Fruit fly (Drosophila melanogaster) whole organism, embryonic: ENCODE results near the gene CG7906.
A peak's percentile ranks its signal among the peaks of the same experiment; 100 is the strongest.

Experiments used
- Awh ChIP-seq: fragments of 200-800 bp; sonication (Bioruptor generic); IDR thresholded peaks from 2 replicates; pipeline ENCODE4, ENCODE4 v1.3.6; 2022; ENCODE audit warnings: missing biosample characterization, missing genetic modification characterization
- CG10431 ChIP-seq: fragments of 200-800 bp; sonication (Bioruptor generic); optimal IDR thresholded peaks from 3 replicates; lab custom pipeline; 2018; ENCODE audit warnings: missing biosample characterization, mild to moderate bottlenecking, missing genetic modification characterization
- CG1529 ChIP-seq: fragments of 200-800 bp; sonication (Bioruptor generic); optimal IDR thresholded peaks from 3 replicates; lab custom pipeline; 2018; ENCODE audit warnings: missing biosample characterization, missing genetic modification characterization
- CG15479 ChIP-seq: fragments of 200-800 bp; sonication (Bioruptor generic); optimal IDR thresholded peaks from 3 replicates; lab custom pipeline; 2019; ENCODE audit warnings: missing biosample characterization, mild to moderate bottlenecking, missing genetic modification characterization, moderate library complexity
- CG17385 ChIP-seq: fragments of 200-800 bp; sonication (Bioruptor generic); optimal IDR thresholded peaks from 3 replicates; lab custom pipeline; 2018; ENCODE audit warnings: missing biosample characterization, mild to moderate bottlenecking, missing genetic modification characterization
- CG18619 ChIP-seq: fragments of 200-800 bp; sonication (Bioruptor generic); optimal IDR thresholded peaks from 3 replicates; lab custom pipeline; 2017; ENCODE audit warnings: missing biosample characterization, mild to moderate bottlenecking, missing genetic modification characterization
- CG2199 ChIP-seq: fragments of 200-800 bp; sonication (Bioruptor generic); IDR thresholded peaks from 3 replicates; pipeline ENCODE4 v1.3.6; 2022; ENCODE audit warnings: missing biosample characterization, missing genetic modification characterization
- CG30403 ChIP-seq: fragments of 200-800 bp; sonication (Bioruptor generic); optimal IDR thresholded peaks from 3 replicates; lab custom pipeline; 2016; ENCODE audit warnings: missing biosample characterization, missing genetic modification characterization
- CG31224 ChIP-seq: fragments of 200-800 bp; sonication (Bioruptor generic); IDR thresholded peaks from 2 replicates; pipeline ENCODE4 v1.3.6; 2022; ENCODE audit warnings: missing biosample characterization, missing genetic modification characterization
- CG32532 ChIP-seq: fragments of 200-800 bp; sonication (Bioruptor generic); IDR thresholded peaks from 2 replicates; pipeline ENCODE4 v1.3.6; 2022; ENCODE audit warnings: missing biosample characterization, missing genetic modification characterization
- CG32772 ChIP-seq: fragments of 200-800 bp; sonication (Bioruptor generic); IDR thresholded peaks from 2 replicates; pipeline ENCODE4 v1.3.6; 2022; ENCODE audit warnings: missing biosample characterization, missing genetic modification characterization
- CG6654 ChIP-seq: fragments of 200-800 bp; sonication (Bioruptor generic); optimal IDR thresholded peaks from 2 replicates; lab custom pipeline; 2017; ENCODE audit warnings: missing biosample characterization, mild to moderate bottlenecking, missing genetic modification characterization
- CG6813 ChIP-seq: fragments of 200-800 bp; sonication (Bioruptor generic); optimal IDR thresholded peaks from 2 replicates; lab custom pipeline; 2017; ENCODE audit warnings: missing biosample characterization, missing genetic modification characterization, mild to moderate bottlenecking, moderate library complexity, missing genetic modification reagents
- Dfd ChIP-seq, 2 experiments: fragments of >200 bp; optimal IDR thresholded peaks; 2 replicates each; lab custom pipeline; 2017; ENCODE audit warnings: missing biosample characterization in 2 of 2, missing genetic modification characterization in 2 of 2
- Doc2 ChIP-seq: fragments of 200-800 bp; sonication (Bioruptor generic); IDR thresholded peaks from 2 replicates; pipeline ENCODE4 v1.3.6; 2022; ENCODE audit warnings: missing biosample characterization, missing genetic modification characterization
- Kr ChIP-seq: fragments of 200-800 bp; sonication (Bioruptor generic); optimal IDR thresholded peaks from 2 replicates; lab custom pipeline; 2017; ENCODE audit warnings: missing biosample characterization, mild to moderate bottlenecking, missing genetic modification characterization
- NK7.1 ChIP-seq: fragments of 200-800 bp; sonication (Bioruptor generic); optimal IDR thresholded peaks from 3 replicates; lab custom pipeline; 2016; ENCODE audit warnings: missing biosample characterization, missing genetic modification characterization
- Neu2 ChIP-seq: fragments of 200-800 bp; sonication (Bioruptor generic); optimal IDR thresholded peaks from 3 replicates; lab custom pipeline; 2016; ENCODE audit warnings: missing biosample characterization, missing genetic modification characterization, borderline replicate concordance
- Nf-YB ChIP-seq: fragments of 200-800 bp; sonication (Bioruptor generic); optimal IDR thresholded peaks from 3 replicates; lab custom pipeline; 2019; ENCODE audit warnings: missing biosample characterization, mild to moderate bottlenecking, missing genetic modification characterization, moderate library complexity
- NfI ChIP-seq: fragments of 200-800 bp; sonication (Bioruptor generic); optimal IDR thresholded peaks from 3 replicates; lab custom pipeline; 2018; ENCODE audit warnings: missing biosample characterization, mild to moderate bottlenecking, missing genetic modification characterization, moderate library complexity
- Pdp1 ChIP-seq, 2 experiments: fragments of 200-800 bp; sonication (Bioruptor generic); optimal IDR thresholded peaks; 3 replicates each; lab custom pipeline; 2016; ENCODE audit warnings: missing biosample characterization in 2 of 2, missing genetic modification characterization in 2 of 2, mild to moderate bottlenecking in 1 of 2, moderate library complexity in 1 of 2
- Tbp ChIP-seq: fragments of >200 bp; optimal IDR thresholded peaks from 2 replicates; lab custom pipeline; 2018; ENCODE audit warnings: missing biosample characterization, missing genetic modification characterization
- abd-A ChIP-seq: fragments of 200-800 bp; sonication (Bioruptor generic); optimal IDR thresholded peaks from 3 replicates; lab custom pipeline; 2019; ENCODE audit warnings: missing biosample characterization, mild to moderate bottlenecking, missing genetic modification characterization, moderate library complexity
- bowl ChIP-seq: fragments of 200-800 bp; sonication (Bioruptor generic); IDR thresholded peaks from 2 replicates; pipeline ENCODE4 v1.3.6; 2022; ENCODE audit warnings: missing biosample characterization, missing genetic modification characterization
- cg ChIP-seq: fragments of 200-800 bp; sonication (Bioruptor generic); optimal IDR thresholded peaks from 3 replicates; lab custom pipeline; 2019; ENCODE audit warnings: missing biosample characterization, mild to moderate bottlenecking, missing genetic modification characterization, moderate library complexity
- crol ChIP-seq: fragments of 200-800 bp; sonication (Bioruptor generic); IDR thresholded peaks from 2 replicates; pipeline ENCODE4 v1.3.6; 2022; ENCODE audit warnings: missing biosample characterization, missing genetic modification characterization
- dm ChIP-seq: fragments of 200-800 bp; sonication (Bioruptor generic); optimal IDR thresholded peaks from 3 replicates; lab custom pipeline; 2016; ENCODE audit warnings: missing biosample characterization, missing genetic modification characterization
- gcm ChIP-seq: fragments of 200-800 bp; sonication (Bioruptor generic); optimal IDR thresholded peaks from 2 replicates; lab custom pipeline; 2019; ENCODE audit warnings: missing biosample characterization, mild to moderate bottlenecking, missing genetic modification characterization, moderate library complexity
- grn ChIP-seq: fragments of 200-800 bp; sonication (Bioruptor generic); optimal IDR thresholded peaks from 3 replicates; lab custom pipeline; 2017; ENCODE audit warnings: missing biosample characterization, missing genetic modification characterization
- hth ChIP-seq: fragments of >200 bp; optimal IDR thresholded peaks from 2 replicates; lab custom pipeline; 2017; ENCODE audit warnings: inconsistent platforms
- kni ChIP-seq: fragments of 200-800 bp; sonication (Bioruptor generic); optimal IDR thresholded peaks from 3 replicates; lab custom pipeline; 2017; ENCODE audit warnings: mild to moderate bottlenecking, missing biosample characterization, missing genetic modification reagents, missing genetic modification characterization
- lmd ChIP-seq: fragments of 200-800 bp; sonication (Bioruptor generic); IDR thresholded peaks from 2 replicates; pipeline ENCODE4 v1.3.6; 2022; ENCODE audit warnings: missing biosample characterization, missing genetic modification characterization
- pros ChIP-seq: fragments of 200-800 bp; sonication (Bioruptor generic); optimal IDR thresholded peaks from 3 replicates; lab custom pipeline; 2019; ENCODE audit warnings: missing biosample characterization, mild to moderate bottlenecking, missing genetic modification characterization, moderate library complexity
- sd ChIP-seq: fragments of 200-800 bp; sonication (Bioruptor generic); optimal IDR thresholded peaks from 3 replicates; lab custom pipeline; 2018; ENCODE audit warnings: missing biosample characterization, mild to moderate bottlenecking, missing genetic modification characterization, moderate library complexity
- sqz ChIP-seq: fragments of 200-800 bp; sonication (Bioruptor generic); optimal IDR thresholded peaks from 3 replicates; lab custom pipeline; 2018; ENCODE audit warnings: missing biosample characterization, mild to moderate bottlenecking, missing genetic modification characterization
- vfl ChIP-seq: fragments of 200-800 bp; sonication (Bioruptor generic); optimal IDR thresholded peaks from 2 replicates; lab custom pipeline; 2016; ENCODE audit warnings: missing biosample characterization, missing genetic modification characterization
- yki ChIP-seq: fragments of >200 bp; optimal IDR thresholded peaks from 3 replicates; lab custom pipeline; 2018
- zen ChIP-seq: fragments of 200-800 bp; sonication (Bioruptor generic); optimal IDR thresholded peaks from 3 replicates; lab custom pipeline; 2018; ENCODE audit warnings: missing biosample characterization, mild to moderate bottlenecking, missing genetic modification characterization, moderate library complexity
- zfh1 ChIP-seq: fragments of 200-800 bp; sonication (Bioruptor generic); IDR thresholded peaks from 3 replicates; pipeline ENCODE4 v1.3.6; 2022; ENCODE audit warnings: missing biosample characterization, missing genetic modification characterization

CG7906 gene

DNA sequence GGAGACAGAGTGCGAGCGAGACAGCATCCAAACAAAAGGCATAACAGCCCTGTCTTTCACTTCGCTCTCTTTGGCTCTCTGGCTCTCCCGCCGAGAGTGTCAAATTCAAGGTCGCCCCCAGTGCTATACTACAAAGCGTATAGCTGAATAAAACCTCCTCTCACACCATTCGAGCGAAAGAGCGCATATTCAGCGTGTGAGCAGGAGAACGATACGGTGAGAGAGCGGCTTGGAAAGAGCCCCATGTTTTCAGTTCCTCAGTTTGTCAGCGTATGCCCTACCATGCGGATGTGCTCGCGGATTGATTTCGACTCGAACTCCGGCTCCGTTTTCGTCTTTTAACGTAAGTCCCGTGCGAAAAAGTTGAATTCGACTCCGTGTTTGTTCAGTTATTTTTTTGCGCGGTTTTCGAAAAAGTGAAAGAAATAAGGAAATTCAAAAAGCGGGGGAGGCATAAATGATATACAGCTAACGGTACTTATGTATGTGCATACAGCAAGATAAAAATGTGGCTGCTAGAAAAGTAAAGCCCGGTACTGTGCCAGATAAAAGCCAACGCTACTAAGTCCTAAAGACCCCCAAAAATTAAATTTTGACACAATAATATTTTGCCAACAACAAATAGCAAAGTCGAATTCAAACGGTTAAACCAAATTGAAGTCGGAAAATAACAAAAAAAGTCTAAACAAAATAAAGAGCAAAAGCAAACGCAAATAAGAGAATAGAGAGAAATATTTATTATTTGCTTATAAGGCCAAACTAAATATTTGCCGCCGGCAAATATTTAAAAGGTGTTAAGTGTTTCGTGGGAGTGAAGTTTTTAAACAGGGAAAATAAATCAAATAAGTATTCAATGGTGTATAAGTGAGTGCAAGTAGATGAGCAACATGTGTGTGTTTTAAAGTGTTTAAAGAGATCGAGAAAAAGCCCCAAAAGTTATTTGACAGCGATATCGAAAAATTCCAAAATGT is 37.9 kb downstream of the CG7906 start, which contains the start of gene fz (continued):
- TF ChIP-seq Neu2 (GFP tag; lab: Kevin White, UChicago) (no peak), lmd (GFP tag; lab: Robert Waterston, UW) (no peak), yki (peak; percentile 100), kni (GFP tag; lab: Kevin White, UChicago) (peak; percentile 15), Tbp (GFP tag; lab: Kevin White, UChicago) (peak; percentile 48), NfI (GFP tag; lab: Kevin White, UChicago) (no peak), dm (GFP tag; lab: Kevin White, UChicago) (no peak), Doc2 (GFP tag; lab: Robert Waterston, UW) (no peak), CG6813 (GFP tag; lab: Kevin White, UChicago) (peak; percentile 62)

DNA sequence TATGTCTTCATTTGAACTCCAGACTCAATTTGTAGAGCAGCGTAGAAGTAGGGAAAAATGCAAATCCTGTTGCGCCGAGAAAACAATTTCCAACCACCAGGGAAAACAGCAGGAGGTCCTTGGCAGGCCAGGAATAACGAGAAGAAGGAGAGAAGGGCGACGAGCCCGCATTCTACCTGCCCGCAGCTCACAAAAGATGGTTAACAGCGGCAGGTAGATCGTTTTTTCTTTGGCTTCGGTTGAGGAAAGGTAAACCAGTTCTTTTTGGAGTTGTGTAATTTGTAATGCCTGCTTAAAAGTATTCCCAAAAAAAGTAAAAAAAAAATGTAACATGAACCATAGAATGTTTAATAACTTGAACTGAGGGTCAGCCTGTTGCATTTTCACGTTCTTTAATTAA is 39.7 kb downstream of the CG7906 start:
- TF ChIP-seq pros (GFP tag; lab: Kevin White, UChicago) = peak; percentile 66
- peak; percentile 27 for TF ChIP-seq Kr (GFP tag; lab: Kevin White, UChicago)
- TF ChIP-seq CG2199 = 0 out of 3 replicates have a peak, but pooled peaks have one; percentile 26
- TF ChIP-seq zfh1 (GFP tag; lab: Robert Waterston, UW) = 0 out of 3 replicates have a peak, but pooled peaks have one; percentile 14
- TF ChIP-seq sqz (GFP tag; lab: Kevin White, UChicago) = peak; percentile 93
- peak; percentile 39 for TF ChIP-seq CG10431
- no peak for TF ChIP-seq NK7.1 (GFP tag; lab: Kevin White, UChicago)
- no peak for TF ChIP-seq CG31224 (GFP tag; lab: Robert Waterston, UW)
- TF ChIP-seq Nf-YB (GFP tag; lab: Kevin White, UChicago) = no peak
- peak; percentile 15 for TF ChIP-seq vfl (GFP tag; lab: Kevin White, UChicago)
- peak; percentile 69 for TF ChIP-seq zen (tag; lab: Kevin White, UChicago)
- no peak for TF ChIP-seq hth
- no peak for TF ChIP-seq Dfd (GFP tag; optimal IDR thresholded peaks at IDR 0.05; lab: Kevin White, UChicago)
- no peak for TF ChIP-seq CG18619 (GFP tag; lab: Kevin White, UChicago)
- peak; percentile 82 for TF ChIP-seq gcm (GFP tag; lab: Kevin White, UChicago)
- TF ChIP-seq kni (GFP tag; lab: Kevin White, UChicago) = peak; percentile 82
- no peak for TF ChIP-seq CG1529 (GFP tag; lab: Kevin White, UChicago)
- peak; percentile 46; the same call in 1 of the 2 replicates for TF ChIP-seq CG32772 (GFP tag; lab: Robert Waterston, UW)
- peak; percentile 36 for TF ChIP-seq CG17385
- TF ChIP-seq CG15479 (GFP tag; lab: Kevin White, UChicago) = peak; percentile 74
- TF ChIP-seq bowl (GFP tag; lab: Robert Waterston, UW) = no peak

DNA sequence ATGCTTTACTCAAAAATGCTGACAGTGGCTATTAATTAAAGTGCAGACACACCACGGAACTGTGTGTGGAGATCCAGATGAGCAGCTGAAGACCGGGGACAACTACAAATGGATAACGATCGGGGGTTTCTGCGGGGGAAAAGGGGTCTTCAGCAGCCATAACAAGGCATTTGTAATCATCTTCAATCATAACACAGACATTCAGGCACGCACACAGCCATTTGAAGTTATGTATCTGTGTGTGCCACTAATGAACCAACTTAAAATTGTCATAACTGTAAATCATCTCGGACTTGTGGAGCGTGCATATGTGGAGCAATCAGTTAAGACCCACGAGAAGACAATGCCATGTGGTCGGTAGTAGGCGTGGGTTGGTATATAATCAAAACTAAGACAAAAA is 45.7 kb downstream of the CG7906 start:
- TF ChIP-seq Awh (GFP tag; lab: Robert Waterston, UW) = 0 out of 2 replicates have a peak, but pooled peaks have one; percentile 69
- TF ChIP-seq abd-A = peak; percentile 4
- no peak for TF ChIP-seq CG6654 (GFP tag; lab: Kevin White, UChicago)
- no peak for TF ChIP-seq CG32532 (GFP tag; lab: Robert Waterston, UW)
- peak; percentile 55 for TF ChIP-seq grn (GFP tag; lab: Kevin White, UChicago)
- TF ChIP-seq CG30403 (GFP tag; lab: Kevin White, UChicago) = no peak
- TF ChIP-seq sd (tag; lab: Kevin White, UChicago) = peak; percentile 0
- peak; percentile 41; the same call in 1 of the 2 replicates for TF ChIP-seq crol (GFP tag; lab: Robert Waterston, UW)
- TF ChIP-seq cg = peak; percentile 5
- TF ChIP-seq Pdp1 (GFP tag; optimal IDR thresholded peaks at IDR 0.05; lab: Kevin White, UChicago) = peak in 1 of 2 experiments; percentile 24
